Fruit fly (Drosophila melanogaster) whole organism, wandering third instar larva: Measurements from ENCODE around the gene CG11771.

Experiments
- Dfd ChIP-seq: fragments of >200 bp; optimal IDR thresholded peaks from 2 replicates; lab custom pipeline; 2017; ENCODE audit warnings: missing biosample characterization, missing genetic modification characterization
- Myc ChIP-seq: fragments of >200 bp; optimal IDR thresholded peaks from 2 replicates; lab custom pipeline; 2017
- N ChIP-seq: fragments of >200 bp; optimal IDR thresholded peaks from 2 replicates; lab custom pipeline; 2018; ENCODE audit warnings: missing biosample characterization, missing external identifiers, missing genetic modification characterization
- brk ChIP-seq: fragments of 200-800 bp; sonication (Bioruptor generic); optimal IDR thresholded peaks from 2 replicates; lab custom pipeline; 2016; ENCODE audit warnings: missing biosample characterization, mild to moderate bottlenecking, missing genetic modification characterization
- ey ChIP-seq: fragments of 200-800 bp; sonication (Bioruptor generic); optimal IDR thresholded peaks from 2 replicates; lab custom pipeline; 2016; ENCODE audit warnings: missing biosample characterization, missing genetic modification characterization
- h ChIP-seq: fragments of 200-800 bp; sonication (Bioruptor generic); optimal IDR thresholded peaks from 3 replicates; lab custom pipeline; 2016; ENCODE audit warnings: missing biosample characterization, mild to moderate bottlenecking, missing genetic modification characterization
- psq ChIP-seq: fragments of 200-800 bp; sonication (Bioruptor generic); optimal IDR thresholded peaks from 3 replicates; lab custom pipeline; 2017; ENCODE audit warnings: missing biosample characterization, mild to moderate bottlenecking, missing genetic modification characterization, moderate library complexity

- no peak for TF ChIP-seq Dfd (GFP tag; lab: Kevin White, UChicago)
- no peak for TF ChIP-seq h (GFP tag; lab: Kevin White, UChicago)
- no peak for TF ChIP-seq brk (GFP tag; lab: Kevin White, UChicago)
- TF ChIP-seq ey (GFP tag; lab: Kevin White, UChicago) = no peak
- no peak for TF ChIP-seq N (GFP tag; lab: Kevin White, UChicago)
- no peak for TF ChIP-seq Myc (lab: Kevin White, UChicago)
- TF ChIP-seq psq = no peak
Observed at dm6 chr3R:24953152-24953551, 21.3 kb downstream of the CG11771 start.
